Worm (Caenorhabditis elegans): ENCODE results near the gene ins-31.
"Not testable (repeated sequence)": the region's sequence is repeated elsewhere in the genome, so short reads cannot be mapped to it uniquely, and the experiment has no call there.

ins-31 gene

DNA sequence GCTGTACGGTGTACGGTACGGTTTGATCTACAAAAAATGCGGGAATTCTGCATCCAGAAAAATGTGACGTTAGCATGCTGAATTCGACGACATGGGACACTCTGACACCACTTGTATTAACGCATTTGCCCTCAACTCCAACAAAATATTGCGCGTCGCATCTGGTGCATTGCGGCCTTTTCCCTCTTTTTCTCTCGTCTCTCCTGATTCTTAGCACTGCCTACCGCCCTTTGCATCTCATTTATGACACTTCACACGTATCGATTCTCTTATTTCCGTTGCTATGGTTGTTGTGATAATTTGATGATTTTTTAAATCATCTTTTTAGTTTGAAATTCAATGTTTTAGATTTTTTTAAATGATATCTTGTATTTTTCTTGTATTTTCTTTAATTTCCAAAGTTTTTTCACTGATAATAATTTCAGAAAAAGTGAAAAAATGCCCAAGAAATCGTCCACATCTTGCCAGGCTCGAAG is 7.9 kb upstream of the ins-31 start, which contains the start of gene T10D4.6:
TSS of gene T10D4.6 (plus strand) at position 426 of the 476 bp plus-strand sequence.
- TF ChIP-seq pha-4 (tag; optimal IDR thresholded peaks at IDR 0.05): peak; percentile 56
- no peak for TF ChIP-seq nhr-23 (tag; optimal IDR thresholded peaks at IDR 0.05)
- peak; percentile 8 for TF ChIP-seq lin-39 (tag; optimal IDR thresholded peaks at IDR 0.05)
- TF ChIP-seq lin-15B (tag; optimal IDR thresholded peaks at IDR 0.05): peak; percentile 7
- TF ChIP-seq eor-1 (tag; optimal IDR thresholded peaks at IDR 0.05): no peak
- TF ChIP-seq unc-39 (tag; optimal IDR thresholded peaks at IDR 0.05): no peak
- peak; percentile 84 for TF ChIP-seq hmg-11 (tag; optimal IDR thresholded peaks at IDR 0.05)

DNA sequence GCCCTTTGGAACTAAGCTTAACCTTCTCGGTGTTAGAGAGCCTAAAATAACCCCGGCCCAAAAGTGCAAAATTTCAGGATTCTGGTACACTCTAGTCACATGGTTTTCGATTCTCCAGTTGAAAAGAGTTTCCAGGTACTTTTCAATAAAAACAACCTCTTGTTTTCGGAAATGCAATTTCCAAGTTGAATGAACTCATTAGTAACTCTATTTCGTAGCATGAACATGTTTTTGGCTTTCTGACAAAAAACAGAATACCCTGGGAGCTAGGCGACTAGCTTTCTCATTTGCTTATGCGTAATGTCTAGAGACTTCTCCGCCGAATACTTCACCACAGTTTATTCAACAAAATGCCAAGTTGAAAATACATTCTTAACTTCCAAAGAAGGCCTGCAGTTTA is 3.6 kb upstream of the ins-31 start, which contains the start of gene srh-71:
TSS of gene srh-71 (plus strand) at position 301 of the 400 bp plus-strand sequence.
- TF ChIP-seq nhr-23 (tag; optimal IDR thresholded peaks at IDR 0.05): no peak

DNA sequence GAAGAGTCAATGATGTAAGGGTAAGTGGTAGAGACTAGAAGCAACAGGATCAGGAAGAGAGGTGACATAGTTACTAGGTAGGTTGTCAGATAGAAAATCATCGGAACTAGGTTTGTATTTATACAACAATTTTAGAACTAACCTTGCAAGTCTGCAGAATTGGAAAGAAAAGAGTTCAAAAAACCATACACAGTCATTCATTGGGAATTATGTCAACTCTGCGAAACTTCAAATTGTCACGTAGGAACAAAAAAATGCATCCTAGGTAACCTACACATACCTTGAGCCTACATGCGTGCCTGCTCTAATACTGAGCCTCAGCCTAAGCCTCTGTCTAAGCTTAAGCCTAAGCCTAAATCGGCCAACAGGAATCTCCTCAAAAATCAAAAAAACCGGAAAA is 500 bp upstream of the ins-31 start, which contains the start of gene ins-19:
TSS of gene ins-19 (minus strand) at position 101 of the 400 bp plus-strand sequence.
- TF ChIP-seq elt-3 (tag; optimal IDR thresholded peaks at IDR 0.05) (no peak), unc-62 (GFP tag; optimal IDR thresholded peaks at IDR 0.05) (no peak)

DNA sequence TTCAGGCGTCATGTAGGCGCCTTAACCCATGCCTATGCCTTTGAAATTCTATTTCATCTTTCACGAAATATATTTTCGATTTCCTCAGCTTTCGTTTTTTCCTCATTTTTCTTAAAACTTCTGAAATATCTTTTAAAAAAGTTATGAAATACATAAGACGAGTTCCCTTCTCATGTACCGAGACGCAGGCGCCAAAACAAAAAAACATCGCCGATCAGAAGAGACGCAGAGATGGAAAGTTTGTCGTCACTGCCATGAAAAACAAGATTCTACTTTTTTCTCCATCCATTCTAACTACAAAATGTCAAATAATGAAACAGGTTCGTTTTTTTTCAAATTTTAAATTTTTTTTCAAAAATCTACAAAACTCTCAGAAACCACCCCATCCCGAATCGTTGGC is 2.2 kb downstream of the ins-31 start, which contains the start of gene chil-24:
TSS of gene chil-24 (plus strand) at position 156 of the 400 bp plus-strand sequence.
- TF ChIP-seq egl-5 (tag; optimal IDR thresholded peaks at IDR 0.05) (no peak), nhr-23 (tag; optimal IDR thresholded peaks at IDR 0.05) (peak; percentile 22), ceh-28 (tag; optimal IDR thresholded peaks at IDR 0.05) (no peak), pha-4 (tag; optimal IDR thresholded peaks at IDR 0.05) (peak; percentile 53), nhr-25 (tag; optimal IDR thresholded peaks at IDR 0.05) (peak; percentile 28)

DNA sequence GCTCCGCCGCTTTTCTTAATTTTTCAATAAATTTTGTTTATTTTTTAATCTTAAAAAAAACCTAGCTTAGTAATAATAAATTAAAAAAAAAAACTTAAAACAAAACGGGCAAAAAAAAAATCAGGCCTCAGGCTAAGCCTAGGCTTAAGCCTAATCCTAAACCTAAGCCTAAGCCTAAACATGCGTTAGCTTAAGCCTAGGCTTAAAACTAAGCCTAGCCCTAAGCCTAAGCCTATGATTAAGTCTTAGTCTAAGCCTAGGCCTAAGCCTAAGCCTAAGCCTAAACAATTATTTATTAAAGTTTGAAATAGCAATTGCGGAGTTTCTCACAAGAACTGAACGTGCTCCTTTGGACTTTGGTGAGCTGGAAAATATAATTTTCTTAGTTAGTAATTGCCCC is 8.5 kb downstream of the ins-31 start:
- no peak for TF ChIP-seq elt-1 (tag; optimal IDR thresholded peaks at IDR 0.05)
- no peak for TF ChIP-seq daf-12 (tag; optimal IDR thresholded peaks at IDR 0.05)
- no peak for TF ChIP-seq unc-39 (tag; optimal IDR thresholded peaks at IDR 0.05)
- no peak for TF ChIP-seq ceh-16 (tag; optimal IDR thresholded peaks at IDR 0.05)

DNA sequence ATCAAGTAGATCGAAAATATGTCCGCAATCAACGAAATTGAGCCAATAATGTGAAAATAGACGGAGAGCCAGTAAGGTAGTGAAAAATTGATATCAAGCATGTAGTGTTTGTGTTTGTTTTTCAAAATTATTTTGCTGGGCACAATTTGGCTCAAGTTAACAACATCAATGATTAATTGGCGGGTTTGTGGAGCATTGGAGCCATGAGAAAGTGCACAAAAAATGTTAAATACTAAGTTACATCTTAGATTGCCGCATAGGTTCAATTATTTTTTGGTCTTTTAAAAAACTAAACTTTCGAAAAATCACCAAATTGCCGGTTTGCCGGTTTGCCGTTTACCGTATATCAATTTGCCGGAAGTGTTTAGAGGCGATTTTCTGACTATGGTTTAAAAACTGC is 11.0 kb downstream of the ins-31 start, which contains the start of gene sri-54:
TSS of gene sri-54 (minus strand) at position 101 of the 400 bp plus-strand sequence.
- TF ChIP-seq unc-39 (tag; optimal IDR thresholded peaks at IDR 0.05) (no peak), elt-1 (tag; optimal IDR thresholded peaks at IDR 0.05) (no peak), nhr-77 (tag; optimal IDR thresholded peaks at IDR 0.05) (no peak), hmg-11 (tag; optimal IDR thresholded peaks at IDR 0.05) (no peak), snpc-4 (tag; optimal IDR thresholded peaks at IDR 0.05) (no peak), nhr-12 (tag; optimal IDR thresholded peaks at IDR 0.05) (no peak), tbx-2 (tag; optimal IDR thresholded peaks at IDR 0.05) (no peak), lin-39 (tag; optimal IDR thresholded peaks at IDR 0.05) (no peak), ceh-9 (tag; optimal IDR thresholded peaks at IDR 0.05) (no peak), nhr-28 (tag; optimal IDR thresholded peaks at IDR 0.05) (no peak), ztf-11 (tag; optimal IDR thresholded peaks at IDR 0.05) (no peak), lsy-12 (tag; optimal IDR thresholded peaks at IDR 0.05) (no peak), skn-1 (tag; optimal IDR thresholded peaks at IDR 0.05) (no peak), elt-2 (tag; optimal IDR thresholded peaks at IDR 0.05) (no peak), pqm-1 (tag; optimal IDR thresholded peaks at IDR 0.05) (no peak), nhr-76 (tag; optimal IDR thresholded peaks at IDR 0.05) (no peak)

DNA sequence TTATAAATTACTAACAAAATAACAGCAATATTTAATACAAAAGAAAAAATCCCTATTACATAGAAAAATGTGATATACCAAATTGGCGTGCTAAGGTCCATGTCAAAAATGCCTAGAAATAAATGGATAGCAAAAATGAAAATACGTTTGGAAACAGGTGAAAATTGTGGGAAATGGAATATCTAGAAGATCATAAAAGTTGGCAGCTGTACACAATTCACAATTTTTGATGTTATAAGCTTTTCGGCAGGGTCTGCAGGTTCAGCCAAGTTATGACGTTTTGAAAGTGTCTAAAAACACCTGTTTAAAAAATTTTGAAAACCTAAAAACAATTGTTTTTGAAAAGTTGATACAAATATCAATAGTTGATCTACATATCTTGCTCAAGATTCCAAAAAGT is 16.0 kb downstream of the ins-31 start, which contains the start of gene sri-42:
TSS of gene sri-42 (minus strand) at position 101 of the 400 bp plus-strand sequence.
- not testable (repeated sequence) for TF ChIP-seq daf-12, egl-27, mml-1 (tag; optimal IDR thresholded peaks at IDR 0.05)

Measured in whole organism, L3 larva.